Worm (Caenorhabditis elegans) whole organism, early embryonic: ENCODE data around the gene C45B11.6.
A peak's percentile ranks its signal among the peaks of the same experiment; 100 is the strongest.

Experiments
- B0310.2 ChIP-seq: sonication (generic microtip); optimal IDR thresholded peaks from 2 replicates; lab custom pipeline; 2016; ENCODE audit warnings: mild to moderate bottlenecking, missing genetic modification characterization, missing compliant biosample characterization
- F13C5.2 ChIP-seq: sonication (generic microtip); optimal IDR thresholded peaks from 2 replicates; lab custom pipeline; 2017; ENCODE audit warnings: mild to moderate bottlenecking, missing genetic modification characterization, inconsistent platforms, missing compliant biosample characterization
- aly-1 ChIP-seq: sonication (generic microtip); optimal IDR thresholded peaks from 2 replicates; lab custom pipeline; 2016; ENCODE audit warnings: missing genetic modification characterization, missing compliant biosample characterization
- ama-1 ChIP-seq: fragments of 150-350 bp; optimal IDR thresholded peaks from 2 replicates; lab custom pipeline; 2014
- ceh-13 ChIP-seq: fragments of 200-800 bp; sonication (Bioruptor generic); optimal IDR thresholded peaks from 2 replicates; lab custom pipeline; 2018; ENCODE audit warnings: mild to moderate bottlenecking, missing genetic modification characterization, missing compliant biosample characterization
- ceh-36 ChIP-seq: sonication (generic microtip); optimal IDR thresholded peaks from 2 replicates; lab custom pipeline; 2016; ENCODE audit warnings: missing genetic modification characterization, inconsistent platforms, missing compliant biosample characterization
- ets-7 ChIP-seq: sonication (generic microtip); optimal IDR thresholded peaks from 2 replicates; lab custom pipeline; 2016; ENCODE audit warnings: missing genotype, missing genetic modification characterization, missing compliant biosample characterization
- flt-1 ChIP-seq: fragments of 200-800 bp; sonication (Bioruptor generic); IDR thresholded peaks from 2 replicates; pipeline ENCODE4 v1.3.6; 2022; ENCODE audit warnings: missing genetic modification characterization, missing compliant biosample characterization
- hmbx-1 ChIP-seq: sonication (generic microtip); optimal IDR thresholded peaks from 2 replicates; lab custom pipeline; 2016; ENCODE audit warnings: mild to moderate bottlenecking, missing genetic modification characterization, missing compliant biosample characterization
- hmg-4 ChIP-seq: fragments of 200-800 bp; sonication (Bioruptor generic); optimal IDR thresholded peaks from 2 replicates; lab custom pipeline; 2018; ENCODE audit warnings: mild to moderate bottlenecking, missing genetic modification characterization, missing compliant biosample characterization
- hnd-1 ChIP-seq: sonication (generic microtip); optimal IDR thresholded peaks from 2 replicates; lab custom pipeline; 2016; ENCODE audit warnings: missing genetic modification characterization, missing compliant biosample characterization
- pes-1 ChIP-seq: fragments of 200-800 bp; sonication (Bioruptor generic); IDR thresholded peaks from 2 replicates; pipeline ENCODE4 v1.3.6; 2022; ENCODE audit warnings: missing genetic modification reagents, missing genetic modification characterization, missing compliant biosample characterization
- scrt-1 ChIP-seq: fragments of 200-800 bp; sonication (Bioruptor generic); IDR thresholded peaks from 2 replicates; pipeline ENCODE4 v1.3.6; 2022; ENCODE audit warnings: missing genetic modification characterization, missing compliant biosample characterization
- sea-1 ChIP-seq: fragments of 200-800 bp; sonication (Bioruptor generic); conservative IDR thresholded peaks from 2 replicates; pipeline ENCODE4 v1.3.6; 2022; ENCODE audit warnings: missing genetic modification characterization, missing compliant biosample characterization
- tbx-11 ChIP-seq: fragments of 200-800 bp; sonication (Bioruptor generic); IDR thresholded peaks from 2 replicates; pipeline ENCODE4 v1.3.6; 2022; ENCODE audit warnings: missing genetic modification characterization, missing compliant biosample characterization
- tbx-37 ChIP-seq: fragments of 200-800 bp; sonication (Bioruptor generic); conservative IDR thresholded peaks from 2 replicates; pipeline ENCODE4 v1.3.6; 2022; ENCODE audit warnings: missing genetic modification reagents, missing genetic modification characterization, missing compliant biosample characterization
- tra-4 ChIP-seq: sonication (generic microtip); optimal IDR thresholded peaks from 2 replicates; lab custom pipeline; 2017; ENCODE audit warnings: missing genetic modification characterization, missing compliant biosample characterization

Gene C45B11.6

ce11 chrV:11078104-11078724, 34.3 kb downstream of the C45B11.6 start, which contains the start of gene act-2:
TSS of gene act-2 (minus strand) at chrV:11078154.
- TF ChIP-seq hmg-4 (GFP tag; lab: Kevin White, UChicago) (no peak), tbx-11 (GFP tag; lab: Robert Waterston, UW) (no peak), B0310.2 (tag; lab: Kevin White, UChicago) (peak; percentile 38), sea-1 (GFP tag; lab: Robert Waterston, UW) (no peak), pes-1 (GFP tag; lab: Robert Waterston, UW) (no peak)

- TF ChIP-seq sea-1 (GFP tag; lab: Robert Waterston, UW) (no peak), tbx-11 (GFP tag; lab: Robert Waterston, UW) (no peak), ceh-36 (tag; lab: Kevin White, UChicago) (no peak), ceh-13 (no peak), scrt-1 (GFP tag; lab: Robert Waterston, UW) (no peak), hnd-1 (no peak), aly-1 (tag; lab: Kevin White, UChicago) (no peak), hmg-4 (GFP tag; lab: Kevin White, UChicago) (no peak), hmbx-1 (tag; lab: Kevin White, UChicago) (no peak), F13C5.2 (no peak), tbx-37 (no peak), flt-1 (GFP tag; lab: Robert Waterston, UW) (no peak), B0310.2 (tag; lab: Kevin White, UChicago) (no peak), pes-1 (GFP tag; lab: Robert Waterston, UW) (no peak), tra-4 (tag; lab: Kevin White, UChicago) (no peak), ama-1 (lab: Kevin White, UChicago) (no peak), ets-7 (tag; lab: Kevin White, UChicago) (no peak)
These were observed 35.0 kb downstream of the C45B11.6 start for ce11 chrV:11078874-11079273.

ce11 chrV:11080345-11081102, 36.7 kb downstream of the C45B11.6 start, which contains the start of gene act-1:
TSS of gene act-1 (plus strand) at chrV:11081052.
- TF ChIP-seq tbx-37 (no peak), scrt-1 (GFP tag; lab: Robert Waterston, UW) (no peak), flt-1 (GFP tag; lab: Robert Waterston, UW) (0 out of 2 replicates have a peak, but pooled peaks have one; percentile 37), F13C5.2 (peak; percentile 26), pes-1 (GFP tag; lab: Robert Waterston, UW) (peak; percentile 10; the same call in 1 of the 2 replicates), hmg-4 (GFP tag; lab: Kevin White, UChicago) (peak; percentile 73)

DNA sequence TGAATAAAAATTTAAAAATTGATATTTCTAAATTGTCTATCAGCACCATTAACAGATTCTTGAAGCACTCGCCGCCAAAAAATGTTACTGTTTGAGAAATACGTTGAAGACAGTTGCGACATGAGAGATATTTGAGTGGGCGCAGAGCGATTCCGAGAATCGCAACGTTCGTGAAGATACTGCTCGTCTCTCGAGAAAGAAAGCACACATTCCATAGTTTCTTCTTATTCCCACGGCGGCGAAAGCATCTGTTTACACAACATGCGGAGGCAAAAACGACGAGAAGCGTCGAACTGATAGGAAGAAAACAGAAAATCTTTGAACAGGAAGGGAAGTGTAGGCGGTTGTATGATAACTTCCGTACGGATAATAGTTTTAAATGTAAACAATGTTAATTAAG, 38.6 kb downstream of the C45B11.6 start:
- no peak for TF ChIP-seq scrt-1 (GFP tag; lab: Robert Waterston, UW)
- no peak for TF ChIP-seq B0310.2 (tag; lab: Kevin White, UChicago)
- no peak for TF ChIP-seq aly-1 (tag; lab: Kevin White, UChicago)
- no peak for TF ChIP-seq ceh-36 (tag; lab: Kevin White, UChicago)
- TF ChIP-seq hnd-1: no peak
- no peak for TF ChIP-seq tbx-37
- no peak for TF ChIP-seq sea-1 (GFP tag; lab: Robert Waterston, UW)
- no peak for TF ChIP-seq ceh-13
- TF ChIP-seq tra-4 (tag; lab: Kevin White, UChicago): no peak
- TF ChIP-seq hmg-4 (GFP tag; lab: Kevin White, UChicago): no peak
- no peak for TF ChIP-seq hmbx-1 (tag; lab: Kevin White, UChicago)
- TF ChIP-seq F13C5.2: no peak
- TF ChIP-seq flt-1 (GFP tag; lab: Robert Waterston, UW): no peak
- no peak for TF ChIP-seq tbx-11 (GFP tag; lab: Robert Waterston, UW)
- TF ChIP-seq ama-1 (lab: Kevin White, UChicago): no peak
- no peak for TF ChIP-seq pes-1 (GFP tag; lab: Robert Waterston, UW)
- TF ChIP-seq ets-7 (tag; lab: Kevin White, UChicago): no peak

- TF ChIP-seq aly-1 (tag; lab: Kevin White, UChicago) (no peak), pes-1 (GFP tag; lab: Robert Waterston, UW) (no peak)
These were observed 39.1 kb downstream of the C45B11.6 start for ce11 chrV:11082964-11083363.

DNA sequence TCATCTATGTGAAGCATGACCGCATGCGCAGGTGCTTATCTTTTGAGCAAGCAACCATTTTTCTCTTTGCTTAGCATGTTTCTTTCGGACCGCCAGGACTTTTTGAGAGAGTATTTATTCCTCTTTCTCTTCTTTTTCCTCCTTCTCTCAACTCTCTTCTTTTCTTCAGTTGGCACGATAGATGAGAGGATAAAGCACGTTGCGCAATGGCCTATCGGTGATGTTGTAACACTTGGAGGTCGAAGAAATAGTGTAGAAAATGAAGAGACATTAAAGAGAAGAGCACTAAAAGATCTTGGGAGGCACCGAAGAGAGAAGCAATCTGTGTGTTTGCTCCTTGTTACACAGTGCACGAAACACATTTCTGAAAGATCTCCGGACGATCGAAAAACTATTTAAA, 39.8 kb downstream of the C45B11.6 start:
- TF ChIP-seq flt-1 (GFP tag; lab: Robert Waterston, UW) (no peak), B0310.2 (tag; lab: Kevin White, UChicago) (no peak), hnd-1 (no peak), scrt-1 (GFP tag; lab: Robert Waterston, UW) (no peak), ets-7 (tag; lab: Kevin White, UChicago) (no peak), ama-1 (lab: Kevin White, UChicago) (no peak), hmbx-1 (tag; lab: Kevin White, UChicago) (no peak), aly-1 (tag; lab: Kevin White, UChicago) (no peak), ceh-36 (tag; lab: Kevin White, UChicago) (no peak), tbx-11 (GFP tag; lab: Robert Waterston, UW) (no peak), hmg-4 (GFP tag; lab: Kevin White, UChicago) (peak; percentile 22), sea-1 (GFP tag; lab: Robert Waterston, UW) (no peak), tbx-37 (no peak), tra-4 (tag; lab: Kevin White, UChicago) (no peak), ceh-13 (no peak), pes-1 (GFP tag; lab: Robert Waterston, UW) (no peak), F13C5.2 (peak; percentile 35)

- TF ChIP-seq F13C5.2: no peak
- no peak for TF ChIP-seq tbx-37
- TF ChIP-seq tbx-11 (GFP tag; lab: Robert Waterston, UW): no peak
- TF ChIP-seq pes-1 (GFP tag; lab: Robert Waterston, UW): no peak
These were observed 43.3 kb downstream of the C45B11.6 start for ce11 chrV:11087119-11087518.
